Worm (Caenorhabditis elegans): ENCODE data around the gene T03F6.3.

The T03F6.3 gene

DNA sequence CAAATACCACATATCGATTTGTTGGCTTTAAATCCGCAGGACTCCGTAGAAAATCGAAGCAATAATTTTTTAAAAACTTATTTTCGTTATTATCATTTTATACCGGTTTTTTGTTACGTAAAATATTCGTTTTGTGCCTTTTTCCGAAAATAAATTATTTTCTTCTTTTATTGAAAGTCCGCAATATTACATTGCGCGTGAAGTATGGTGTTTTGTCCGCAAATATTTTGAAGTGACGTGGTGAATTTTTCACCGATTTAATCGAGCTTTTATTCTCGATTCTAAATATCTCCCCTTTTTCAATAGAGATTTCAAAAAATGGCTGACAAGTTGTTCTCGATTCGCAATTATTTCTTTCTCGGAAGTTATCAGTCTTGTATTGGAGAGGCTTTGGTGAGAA is 36.8 kb downstream of the T03F6.3 start, which contains the start of gene cope-1:
Gene cope-1, plus strand, starts transcription at position 229 of the 400 bp plus-strand sequence.
- TF ChIP-seq aly-2 (tag; optimal IDR thresholded peaks at IDR 0.05), result no peak
- TF ChIP-seq nhr-77 (tag; optimal IDR thresholded peaks at IDR 0.05), result no peak
- TF ChIP-seq lin-13 (GFP tag; optimal IDR thresholded peaks at IDR 0.05), result no peak
- TF ChIP-seq ztf-11 (tag; optimal IDR thresholded peaks at IDR 0.05), result no peak
- no peak for TF ChIP-seq sma-3 (GFP tag; optimal IDR thresholded peaks at IDR 0.05)
- no peak for TF ChIP-seq F13H6.1 (tag; optimal IDR thresholded peaks at IDR 0.05)
- TF ChIP-seq lsy-2 (tag; optimal IDR thresholded peaks at IDR 0.05), result peak in 1 of 2 experiments; percentile 62
- no peak for TF ChIP-seq dmd-4 (tag; optimal IDR thresholded peaks at IDR 0.05)
- TF ChIP-seq ztf-1 (GFP tag; conservative IDR thresholded peaks at IDR 0.05), result no peak
- TF ChIP-seq elt-1 (tag; optimal IDR thresholded peaks at IDR 0.05), result no peak
- TF ChIP-seq nhr-10 (tag; optimal IDR thresholded peaks at IDR 0.05), result no peak
- no peak for TF ChIP-seq snpc-4 (tag; optimal IDR thresholded peaks at IDR 0.05)
- no peak for TF ChIP-seq sem-4 (tag; optimal IDR thresholded peaks at IDR 0.05)
- peak; percentile 56 for TF ChIP-seq gmeb-1 (tag; optimal IDR thresholded peaks at IDR 0.05)
- TF ChIP-seq lin-11 (tag; optimal IDR thresholded peaks at IDR 0.05), result no peak
- no peak for TF ChIP-seq nhr-12 (tag; optimal IDR thresholded peaks at IDR 0.05)
- no peak for TF ChIP-seq R02D3.7 (tag; optimal IDR thresholded peaks at IDR 0.05)
- TF ChIP-seq fos-1 (tag; optimal IDR thresholded peaks at IDR 0.05), result no peak
- TF ChIP-seq C34F6.9 (tag; optimal IDR thresholded peaks at IDR 0.05), result peak; percentile 51
- TF ChIP-seq nhr-237 (tag; optimal IDR thresholded peaks at IDR 0.05), result no peak
- TF ChIP-seq ZK546.5 (tag; optimal IDR thresholded peaks at IDR 0.05), result no peak
- peak; percentile 25 for TF ChIP-seq unc-55 (GFP tag; optimal IDR thresholded peaks at IDR 0.05)
- TF ChIP-seq mbf-1 (tag; optimal IDR thresholded peaks at IDR 0.05), result no peak
- TF ChIP-seq crh-2 (tag; optimal IDR thresholded peaks at IDR 0.05), result peak; percentile 75
- TF ChIP-seq egl-27 (tag; optimal IDR thresholded peaks at IDR 0.05), result no peak
- no peak for TF ChIP-seq ceh-16 (tag; optimal IDR thresholded peaks at IDR 0.05)

DNA sequence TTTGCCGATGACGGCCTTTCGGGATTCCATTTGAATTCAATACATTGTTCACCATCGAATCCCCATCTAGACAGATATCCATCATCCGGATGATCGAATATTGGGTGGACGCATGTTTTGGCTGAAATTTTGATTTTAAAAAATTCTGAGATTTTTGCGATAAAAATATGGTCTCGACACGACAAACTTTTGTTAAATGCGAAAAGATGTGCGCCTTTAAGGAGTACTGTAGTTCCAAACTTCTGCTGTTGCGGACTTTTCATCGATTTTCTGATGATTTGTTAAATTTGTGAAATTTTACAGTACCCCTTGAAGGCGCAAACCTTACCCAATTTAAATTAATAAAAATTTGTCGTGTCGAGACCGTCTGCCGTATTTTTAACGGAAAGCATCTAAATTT is 38.6 kb downstream of the T03F6.3 start:
- TF ChIP-seq ama-1 (optimal IDR thresholded peaks at IDR 0.05) (no peak), snpc-4 (tag; optimal IDR thresholded peaks at IDR 0.05) (no peak), lin-13 (GFP tag; optimal IDR thresholded peaks at IDR 0.05) (no peak), zag-1 (tag; optimal IDR thresholded peaks at IDR 0.05) (no peak), nhr-10 (tag; optimal IDR thresholded peaks at IDR 0.05) (no peak), R02D3.7 (tag; optimal IDR thresholded peaks at IDR 0.05) (no peak), nhr-77 (tag; optimal IDR thresholded peaks at IDR 0.05) (no peak), ztf-4 (tag; optimal IDR thresholded peaks at IDR 0.05) (no peak), mbf-1 (tag; optimal IDR thresholded peaks at IDR 0.05) (no peak), ztf-11 (tag; optimal IDR thresholded peaks at IDR 0.05) (no peak), unc-62 (GFP tag; optimal IDR thresholded peaks at IDR 0.05) (no peak), mdl-1 (tag; optimal IDR thresholded peaks at IDR 0.05) (no peak), mab-5 (tag; optimal IDR thresholded peaks at IDR 0.05) (no peak), egl-27 (tag; optimal IDR thresholded peaks at IDR 0.05) (no peak), lin-11 (tag; optimal IDR thresholded peaks at IDR 0.05) (no peak)

DNA sequence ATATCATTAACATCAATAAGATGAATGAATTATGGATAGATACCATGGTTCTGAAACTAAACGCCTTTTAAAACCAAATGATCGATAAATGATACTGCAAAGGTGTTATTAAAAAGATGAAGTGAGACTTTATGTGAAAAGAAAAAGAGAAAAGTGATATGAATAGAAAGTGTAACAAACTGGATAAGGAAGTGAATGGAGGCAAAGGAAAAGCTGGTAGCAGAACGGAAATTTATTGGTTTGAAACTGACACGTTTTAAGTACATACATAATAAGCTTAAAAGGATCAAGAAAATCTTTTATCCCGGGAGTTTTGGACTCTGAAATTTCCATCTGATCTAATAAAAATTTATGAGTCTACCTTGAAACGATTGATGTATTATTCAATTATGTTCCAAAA is 40.5 kb downstream of the T03F6.3 start, which contains the start of gene bli-5:
Gene bli-5, minus strand, starts transcription at position 101 of the 400 bp plus-strand sequence.
- TF ChIP-seq unc-62 (GFP tag; optimal IDR thresholded peaks at IDR 0.05) (no peak), lin-13 (GFP tag; optimal IDR thresholded peaks at IDR 0.05) (no peak), ztf-1 (GFP tag; conservative IDR thresholded peaks at IDR 0.05) (no peak)

DNA sequence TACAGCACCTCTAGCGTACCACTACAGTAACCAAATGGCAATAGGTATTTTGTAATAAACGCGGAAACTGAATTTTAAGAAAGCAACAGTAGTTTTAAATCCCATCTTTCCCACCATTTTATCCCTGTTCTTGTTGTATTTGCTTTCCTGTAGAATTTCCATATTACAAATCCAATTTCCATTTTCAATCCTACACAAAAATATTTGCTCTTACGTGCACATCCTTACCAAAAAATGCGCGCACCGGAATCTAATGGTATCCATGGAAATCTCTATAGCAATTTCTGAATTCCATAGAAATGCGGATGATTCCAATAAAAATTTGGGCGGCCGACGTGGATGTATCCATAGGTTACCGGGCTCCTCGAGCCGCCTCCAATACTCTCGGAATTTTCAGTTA is 41.0 kb downstream of the T03F6.3 start, which contains the start of gene trf-1:
Gene trf-1, plus strand, starts transcription at position 301 of the 400 bp plus-strand sequence.
- TF ChIP-seq sma-9 (GFP tag; optimal IDR thresholded peaks at IDR 0.05), result no peak
- TF ChIP-seq sma-9 (tag; optimal IDR thresholded peaks at IDR 0.05), result no peak
- no peak for TF ChIP-seq crh-2 (tag; optimal IDR thresholded peaks at IDR 0.05)
- no peak for TF ChIP-seq lin-11 (tag; optimal IDR thresholded peaks at IDR 0.05)
- TF ChIP-seq nhr-23 (tag; optimal IDR thresholded peaks at IDR 0.05), result no peak
- TF ChIP-seq lin-13 (GFP tag; optimal IDR thresholded peaks at IDR 0.05), result no peak

DNA sequence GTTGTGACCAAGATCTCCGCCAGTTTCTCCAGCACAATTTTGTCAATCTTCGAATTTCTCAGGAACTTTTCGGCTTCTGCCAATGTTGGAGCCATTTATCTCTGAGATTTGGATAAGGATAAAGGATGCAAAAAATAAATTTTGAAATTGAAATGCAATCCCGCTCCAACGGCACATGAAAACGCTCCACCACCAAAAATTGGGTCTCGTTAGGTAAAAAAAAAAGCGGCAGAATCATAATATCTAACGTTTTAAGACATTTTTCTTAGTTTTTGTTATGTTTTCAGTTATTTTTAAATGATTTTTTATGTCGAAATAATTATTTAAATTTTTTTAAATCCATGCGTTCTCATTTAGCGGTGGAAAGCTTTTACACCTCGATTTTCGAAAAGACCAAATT is 45.2 kb downstream of the T03F6.3 start, which contains the start of gene F45G2.7:
Gene F45G2.7, minus strand, starts transcription at position 101 of the 400 bp plus-strand sequence.
- TF ChIP-seq peb-1 (tag; optimal IDR thresholded peaks at IDR 0.05) (no peak), zag-1 (tag; optimal IDR thresholded peaks at IDR 0.05) (no peak), ceh-16 (tag; optimal IDR thresholded peaks at IDR 0.05) (no peak), fos-1 (tag; optimal IDR thresholded peaks at IDR 0.05) (no peak), aly-2 (tag; optimal IDR thresholded peaks at IDR 0.05) (no peak), lsy-2 (tag; optimal IDR thresholded peaks at IDR 0.05) (no peak), mbf-1 (tag; optimal IDR thresholded peaks at IDR 0.05) (no peak), unc-62 (GFP tag; optimal IDR thresholded peaks at IDR 0.05) (no peak), nhr-237 (tag; optimal IDR thresholded peaks at IDR 0.05) (no peak), mdl-1 (tag; optimal IDR thresholded peaks at IDR 0.05) (no peak), ztf-11 (tag; optimal IDR thresholded peaks at IDR 0.05) (no peak), R02D3.7 (tag; optimal IDR thresholded peaks at IDR 0.05) (no peak), elt-1 (tag; optimal IDR thresholded peaks at IDR 0.05) (no peak), nhr-10 (tag; optimal IDR thresholded peaks at IDR 0.05) (no peak), nhr-129 (tag; optimal IDR thresholded peaks at IDR 0.05) (no peak), gmeb-1 (tag; optimal IDR thresholded peaks at IDR 0.05) (no peak), nhr-11 (tag; optimal IDR thresholded peaks at IDR 0.05) (no peak)
